Worm (Caenorhabditis elegans): ENCODE results near the gene hrg-1.

DNA sequence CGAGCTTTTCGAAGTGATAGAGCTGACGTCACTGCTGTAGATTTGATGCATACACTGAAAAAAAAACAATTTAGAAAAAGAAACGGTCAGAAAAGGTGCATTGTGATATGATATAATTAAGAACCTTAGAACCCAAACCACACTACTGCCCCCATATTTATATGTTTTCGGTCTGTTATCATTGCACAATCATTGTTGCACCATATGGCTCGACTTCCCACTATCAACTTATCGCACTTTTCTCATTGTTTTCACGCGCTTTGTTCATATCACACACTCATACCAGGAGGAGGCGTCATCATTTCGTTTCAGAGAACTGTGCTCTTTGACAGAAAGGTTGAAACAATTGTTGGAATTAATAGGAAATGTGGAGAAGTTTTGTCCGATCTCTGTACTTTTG lies 7.1 kb downstream of the hrg-1 start:
- peak; percentile 93 for TF ChIP-seq elt-2 (tag; optimal IDR thresholded peaks at IDR 0.05)
- TF ChIP-seq nhr-11 (tag; optimal IDR thresholded peaks at IDR 0.05), result no peak
- no peak for TF ChIP-seq nfya-1 (tag; optimal IDR thresholded peaks at IDR 0.05)
- TF ChIP-seq sox-4 (tag; optimal IDR thresholded peaks at IDR 0.05), result no peak
- TF ChIP-seq ceh-19 (GFP tag; optimal IDR thresholded peaks at IDR 0.05), result no peak
- no peak for TF ChIP-seq ceh-14 (tag; optimal IDR thresholded peaks at IDR 0.05)
- TF ChIP-seq ama-1 (optimal IDR thresholded peaks at IDR 0.05), result no peak
- no peak for TF ChIP-seq ceh-48 (tag; optimal IDR thresholded peaks at IDR 0.05)
- TF ChIP-seq rnt-1 (tag; optimal IDR thresholded peaks at IDR 0.05), result no peak
- no peak for TF ChIP-seq ceh-18 (tag; optimal IDR thresholded peaks at IDR 0.05)
- no peak for TF ChIP-seq hlh-8 (tag; optimal IDR thresholded peaks at IDR 0.05)

Data from whole organism, late embryonic.